Worm (Caenorhabditis elegans) whole organism, L1 larva: ENCODE data around the gene cpr-3.

Experiments
- aha-1 ChIP-seq: fragments of 150-350 bp; optimal IDR thresholded peaks from 2 replicates; lab custom pipeline; 2014; ENCODE audit warnings: missing biosample characterization, missing genetic modification characterization
- alr-1 ChIP-seq: fragments of 200-800 bp; sonication (Bioruptor generic); optimal IDR thresholded peaks from 2 replicates; lab custom pipeline; 2018; ENCODE audit warnings: borderline replicate concordance, mild to moderate bottlenecking, missing genetic modification characterization, missing compliant biosample characterization
- aly-2 ChIP-seq: fragments of 150-350 bp; optimal IDR thresholded peaks from 2 replicates; lab custom pipeline; 2014; ENCODE audit warnings: missing biosample characterization, missing genetic modification characterization
- fkh-10 ChIP-seq: sonication (generic microtip); optimal IDR thresholded peaks from 2 replicates; lab custom pipeline; 2017; ENCODE audit warnings: missing biosample characterization, missing genetic modification reagents, missing genetic modification characterization
- irx-1 ChIP-seq: sonication (generic microtip); optimal IDR thresholded peaks from 2 replicates; lab custom pipeline; 2016; ENCODE audit warnings: missing genetic modification characterization, missing compliant biosample characterization
- lin-39 ChIP-seq: fragments of 150-350 bp; optimal IDR thresholded peaks from 2 replicates; lab custom pipeline; 2014; ENCODE audit warnings: missing biosample characterization, missing genetic modification reagents, missing genetic modification characterization
- mep-1 ChIP-seq: fragments of 150-350 bp; optimal IDR thresholded peaks from 2 replicates; lab custom pipeline; 2014; ENCODE audit warnings: missing biosample characterization, missing genetic modification characterization
- nhr-11 ChIP-seq: fragments of 150-350 bp; optimal IDR thresholded peaks from 2 replicates; lab custom pipeline; 2014; ENCODE audit warnings: missing biosample characterization, missing genetic modification characterization
- skn-1 ChIP-seq: fragments of 150-350 bp; optimal IDR thresholded peaks from 2 replicates; lab custom pipeline; 2014; ENCODE audit warnings: missing biosample characterization, missing genetic modification characterization
- snpc-4 ChIP-seq: fragments of 150-350 bp; optimal IDR thresholded peaks from 2 replicates; lab custom pipeline; 2014; ENCODE audit warnings: missing biosample characterization, missing genetic modification characterization
- sptf-1 ChIP-seq: fragments of 150-350 bp; optimal IDR thresholded peaks from 2 replicates; lab custom pipeline; 2014; ENCODE audit warnings: missing biosample characterization, missing genetic modification characterization
- zag-1 ChIP-seq: fragments of 150-350 bp; optimal IDR thresholded peaks from 2 replicates; lab custom pipeline; 2014; ENCODE audit warnings: missing biosample characterization, missing genetic modification characterization
- ztf-11 ChIP-seq, 2 experiments: sonication (generic microtip); optimal IDR thresholded peaks; 2 replicates each; lab custom pipeline; 2016 to 2017; ENCODE audit warnings: missing genetic modification characterization in 2 of 2, missing biosample characterization in 1 of 2, missing compliant biosample characterization in 1 of 2

- TF ChIP-seq snpc-4 (tag; lab: Kevin White, UChicago), result no peak
- TF ChIP-seq ztf-11 (tag; optimal IDR thresholded peaks at IDR 0.05; lab: Kevin White, UChicago), result no peak
- no peak for TF ChIP-seq aha-1
- no peak for TF ChIP-seq sptf-1
- TF ChIP-seq zag-1 (tag; lab: Kevin White, UChicago), result no peak
- no peak for TF ChIP-seq alr-1 (tag; lab: Kevin White, UChicago)
- TF ChIP-seq irx-1, result no peak
- no peak for TF ChIP-seq lin-39 (tag; lab: Kevin White, UChicago)
- TF ChIP-seq nhr-11 (tag; lab: Kevin White, UChicago), result no peak
- TF ChIP-seq aly-2, result no peak
- TF ChIP-seq fkh-10, result no peak
- TF ChIP-seq skn-1, result no peak
- TF ChIP-seq mep-1, result no peak
Measured at ce11 chrV:15341404-15341803, 42.9 kb upstream of the cpr-3 start, which contains the start of gene clec-229.
